Fruit fly (Drosophila melanogaster): ENCODE data around the gene Es2.

DNA sequence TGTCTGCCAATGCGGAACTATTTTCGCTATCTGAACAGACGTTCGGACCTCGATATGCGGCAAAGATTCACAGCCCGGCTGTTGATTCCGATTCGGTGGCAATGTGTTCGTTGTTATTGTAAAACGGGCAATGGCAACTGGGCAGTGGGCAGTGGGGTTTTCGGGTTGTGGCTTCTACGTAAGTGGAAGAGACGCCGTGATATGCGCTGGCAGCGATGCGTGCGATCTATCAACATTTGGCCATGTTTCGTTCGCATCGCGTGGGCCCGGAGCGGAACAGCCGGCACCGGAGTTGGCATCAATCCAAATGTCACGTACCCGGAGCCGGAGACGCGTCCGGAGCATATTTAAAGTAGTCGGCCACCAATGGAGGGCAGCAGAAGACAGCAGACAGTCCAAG is 20.2 kb downstream of the Es2 start, which contains the start of gene Cp38:
- TF ChIP-seq psq (optimal IDR thresholded peaks at IDR 0.05) (no peak), ttk (optimal IDR thresholded peaks at IDR 0.05) (no peak)
